Worm (Caenorhabditis elegans): ENCODE measurements around the gene idpp-16.

- TF ChIP-seq unc-62 (GFP tag; optimal IDR thresholded peaks at IDR 0.05) (no peak), elt-3 (tag; optimal IDR thresholded peaks at IDR 0.05) (no peak), nhr-12 (tag; optimal IDR thresholded peaks at IDR 0.05) (no peak), mab-5 (tag; optimal IDR thresholded peaks at IDR 0.05) (no peak), snpc-4 (tag; optimal IDR thresholded peaks at IDR 0.05) (no peak), nhr-76 (tag; optimal IDR thresholded peaks at IDR 0.05) (no peak), nhr-237 (tag; optimal IDR thresholded peaks at IDR 0.05) (no peak), ceh-43 (GFP tag; optimal IDR thresholded peaks at IDR 0.05) (no peak), ceh-83 (GFP tag; optimal IDR thresholded peaks at IDR 0.05) (no peak), unc-120 (tag; optimal IDR thresholded peaks at IDR 0.05; ENCODE audit: poor library complexity, severe bottlenecking) (no peak), ces-1 (GFP tag; optimal IDR thresholded peaks at IDR 0.05) (no peak)
These were observed 21.2 kb downstream of the idpp-16 start for ce11 chrV:11585122-11585521.
